Worm (Caenorhabditis elegans): ENCODE results near the gene tap-1.

ce11 chrX:14549709-14550199, 39.7 kb upstream of the tap-1 start, which contains the start of gene ram-5:
- TF ChIP-seq efl-1 (GFP tag; optimal IDR thresholded peaks at IDR 0.05) (no peak), snpc-1.3 (tag; optimal IDR thresholded peaks at IDR 0.05; ENCODE audit: insufficient read depth) (no peak), F22D6.2 (tag; optimal IDR thresholded peaks at IDR 0.05) (no peak), sdz-38 (tag; optimal IDR thresholded peaks at IDR 0.05) (no peak), rcor-1 (GFP tag; IDR thresholded peaks at IDR 0.05) (no peak), F49E8.2 (tag; optimal IDR thresholded peaks at IDR 0.05; ENCODE audit: insufficient read depth) (no peak), ztf-28 (GFP tag; IDR thresholded peaks at IDR 0.05) (no peak), snpc-4 (GFP tag; optimal IDR thresholded peaks at IDR 0.05) (no peak), snpc-4 (tag; optimal IDR thresholded peaks at IDR 0.05) (no peak), ama-1 (optimal IDR thresholded peaks at IDR 0.05) (no peak), ama-1 (GFP tag; optimal IDR thresholded peaks at IDR 0.05) (no peak), nhr-27 (tag; optimal IDR thresholded peaks at IDR 0.05) (no peak), hmg-1.2 (GFP tag; IDR thresholded peaks at IDR 0.05) (no peak), ztf-25 (GFP tag; IDR thresholded peaks at IDR 0.05) (no peak), hlh-26 (GFP tag; conservative IDR thresholded peaks at IDR 0.05) (no peak), unc-62 (GFP tag; optimal IDR thresholded peaks at IDR 0.05) (no peak)
